Worm (Caenorhabditis elegans) whole organism, L2 larva: ENCODE results near the gene sym-4.

Experiments
- R02D3.7 ChIP-seq: fragments of 150-350 bp; optimal IDR thresholded peaks from 2 replicates; lab custom pipeline; 2014; ENCODE audit warnings: missing biosample characterization, missing genetic modification characterization
- ama-1 ChIP-seq: fragments of 150-350 bp; optimal IDR thresholded peaks from 2 replicates; lab custom pipeline; 2018; ENCODE audit warnings: inconsistent platforms
- ceh-16 ChIP-seq: fragments of 150-350 bp; optimal IDR thresholded peaks from 2 replicates; lab custom pipeline; 2014; ENCODE audit warnings: missing biosample characterization, missing genetic modification characterization
- ceh-82 ChIP-seq: fragments of 150-350 bp; optimal IDR thresholded peaks from 2 replicates; lab custom pipeline; 2014; ENCODE audit warnings: missing biosample characterization, missing genetic modification characterization
- fos-1 ChIP-seq: fragments of 150-350 bp; optimal IDR thresholded peaks from 2 replicates; lab custom pipeline; 2014; ENCODE audit warnings: missing biosample characterization, missing genetic modification characterization
- lin-11 ChIP-seq: fragments of 150-350 bp; sonication (generic microtip); optimal IDR thresholded peaks from 2 replicates; lab custom pipeline; 2014; ENCODE audit warnings: missing biosample characterization, missing genetic modification characterization, inconsistent platforms, mixed read lengths
- sma-9 ChIP-seq, 2 experiments: fragments of 150-350 bp in 1 of 2; sonication (generic microtip) in 1 of 2; optimal IDR thresholded peaks; 2 replicates each; lab custom pipeline; 2014 to 2016; ENCODE audit warnings: missing genetic modification characterization in 2 of 2, mild to moderate bottlenecking in 1 of 2, missing biosample characterization in 1 of 2, missing compliant biosample characterization in 1 of 2, missing genetic modification reagents in 1 of 2, moderate library complexity in 1 of 2
- unc-62 ChIP-seq: fragments of 150-350 bp; optimal IDR thresholded peaks from 2 replicates; lab custom pipeline; 2014; ENCODE audit warnings: missing biosample characterization, missing genetic modification reagents, missing genetic modification characterization

ce11 chrX:14182514-14182913, 13.1 kb upstream of the sym-4 start:
- no peak for TF ChIP-seq ama-1 (lab: Kevin White, UChicago)
- TF ChIP-seq R02D3.7 (tag; lab: Kevin White, UChicago) = no peak
- TF ChIP-seq unc-62 (GFP tag; lab: Kevin White, UChicago) = no peak
- TF ChIP-seq lin-11 = no peak
- TF ChIP-seq fos-1 = no peak
- TF ChIP-seq sma-9 (GFP tag; optimal IDR thresholded peaks at IDR 0.05; lab: Kevin White, UChicago) = no peak
- no peak for TF ChIP-seq sma-9 (tag; optimal IDR thresholded peaks at IDR 0.05; lab: Kevin White, UChicago)
- TF ChIP-seq ceh-82 (tag; lab: Kevin White, UChicago) = no peak
- no peak for TF ChIP-seq ceh-16 (tag; lab: Kevin White, UChicago)
